Worm (Caenorhabditis elegans) whole organism, L4 larva: Measurements from ENCODE around the gene R144.3.

Source experiments
- ces-1 ChIP-seq: fragments of 150-350 bp; sonication (generic microtip); optimal IDR thresholded peaks from 4 replicates; lab custom pipeline; 2014; ENCODE audit warnings: missing biosample characterization, missing genetic modification reagents, missing genetic modification characterization
- fkh-10 ChIP-seq: fragments of 150-350 bp; optimal IDR thresholded peaks from 2 replicates; lab custom pipeline; 2014; ENCODE audit warnings: missing biosample characterization, missing genetic modification reagents, missing genetic modification characterization
- fos-1 ChIP-seq: fragments of 150-350 bp; optimal IDR thresholded peaks from 2 replicates; lab custom pipeline; 2014; ENCODE audit warnings: missing biosample characterization, missing genetic modification characterization
- hif-1 ChIP-seq, 2 experiments: sonication (generic microtip); optimal IDR thresholded peaks; 2 replicates each; lab custom pipeline; 2016 to 2017; ENCODE audit warnings: missing compliant biosample characterization in 2 of 2, missing genetic modification characterization in 2 of 2, missing genetic modification reagents in 2 of 2, missing genotype in 2 of 2, mild to moderate bottlenecking in 1 of 2
- lir-3 ChIP-seq: sonication (generic microtip); optimal IDR thresholded peaks from 2 replicates; lab custom pipeline; 2016; ENCODE audit warnings: mild to moderate bottlenecking, missing genetic modification characterization, missing compliant biosample characterization
- mdl-1 ChIP-seq, 2 experiments: fragments of 150-350 bp in 1 of 2; sonication (generic microtip) in 1 of 2; optimal IDR thresholded peaks; 2 replicates each; lab custom pipeline; 2014 to 2017; ENCODE audit warnings: missing biosample characterization in 2 of 2, missing genetic modification characterization in 2 of 2
- nhr-28 ChIP-seq: fragments of 150-350 bp; optimal IDR thresholded peaks from 2 replicates; lab custom pipeline; 2014; ENCODE audit warnings: missing biosample characterization, missing genetic modification characterization
- pha-4 ChIP-seq, 2 experiments: fragments of 150-350 bp in 1 of 2; fragments of 200-800 bp in 1 of 2; sonication (Bioruptor generic) in 1 of 2; IDR thresholded peaks in 1 of 2; optimal IDR thresholded peaks in 1 of 2; 2 replicates each; pipeline versions ENCODE4 v1.3.6 to Lab custom; 2014 to 2022; ENCODE audit warnings: missing genetic modification characterization in 2 of 2, missing genetic modification reagents in 2 of 2, missing biosample characterization in 1 of 2, missing compliant biosample characterization in 1 of 2
- unc-62 ChIP-seq, 3 experiments: fragments of 150-350 bp in 1 of 3; sonication (generic microtip); optimal IDR thresholded peaks in 2 of 3; peaks in 1 of 3; 1 replicate in 1 of 3; 2 replicates in 2 of 3; lab custom pipeline; 2014 to 2017; ENCODE audit warnings: missing biosample characterization in 3 of 3, missing genetic modification characterization in 3 of 3, missing genetic modification reagents in 3 of 3, missing genotype in 1 of 3

DNA sequence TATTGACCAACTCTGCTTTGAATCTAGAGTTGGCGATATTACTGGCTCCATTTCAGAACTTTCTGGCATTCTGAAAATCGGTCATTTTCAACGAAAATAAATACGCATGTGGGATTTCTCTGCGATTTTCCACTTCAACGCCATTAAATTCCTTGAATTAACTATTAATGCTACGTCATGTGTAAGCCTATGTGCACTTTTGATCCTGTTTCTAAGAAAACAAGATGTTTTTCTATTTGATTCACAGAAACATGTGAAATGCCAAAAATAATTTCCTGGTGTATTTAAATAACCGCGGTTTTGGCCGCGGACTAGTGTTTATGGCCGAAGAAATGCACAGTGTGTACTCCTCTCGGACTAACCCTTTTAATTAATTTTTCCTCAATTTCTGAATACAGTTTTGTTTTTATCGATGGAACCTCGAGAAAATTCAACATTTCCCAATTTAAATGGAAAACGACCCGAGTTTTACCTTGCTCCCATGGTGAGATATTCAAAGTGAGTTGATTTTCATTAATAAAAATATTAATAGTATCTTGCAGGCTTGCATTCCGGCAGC is 47.0 kb downstream of the R144.3 start, which contains the start of the genes C45G9.11 and C45G9.2:
- TF ChIP-seq ces-1 (GFP tag; lab: Kevin White, UChicago) (no peak), mdl-1 (tag; optimal IDR thresholded peaks at IDR 0.05; lab: Kevin White, UChicago) (no peak), hif-1 (tag; optimal IDR thresholded peaks at IDR 0.05; lab: Kevin White, UChicago) (peak in 1 of 2 experiments; percentile 84), nhr-28 (tag; lab: Kevin White, UChicago) (no peak), pha-4 (GFP tag; IDR thresholded peaks at IDR 0.05; lab: Robert Waterston, UW) (no peak), pha-4 (tag; optimal IDR thresholded peaks at IDR 0.05; lab: Kevin White, UChicago) (no peak), fkh-10 (no peak), fos-1 (no peak), unc-62 (GFP tag; optimal IDR thresholded peaks at IDR 0.05 in 1 of 2; lab: Kevin White, UChicago) (no peak), unc-62 (tag; optimal IDR thresholded peaks at IDR 0.05; lab: Kevin White, UChicago) (no peak), lir-3 (tag; lab: Kevin White, UChicago) (no peak)
